Worm (Caenorhabditis elegans) whole organism, midembryonic: Measurements from ENCODE around the gene C56C10.6.

Experiments
- T22C8.4 ChIP-seq: fragments of 200-800 bp; sonication (Bioruptor generic); IDR thresholded peaks from 2 replicates; pipeline ENCODE4 v1.3.6; 2022; ENCODE audit warnings: missing genetic modification characterization, missing compliant biosample characterization
- cog-1 ChIP-seq: sonication (generic microtip); optimal IDR thresholded peaks from 2 replicates; lab custom pipeline; 2016; ENCODE audit warnings: missing genetic modification characterization, missing compliant biosample characterization
- flt-1 ChIP-seq: fragments of 200-800 bp; sonication (Bioruptor generic); IDR thresholded peaks from 2 replicates; pipeline ENCODE4 v1.3.6; 2022; ENCODE audit warnings: missing genetic modification characterization, missing compliant biosample characterization
- klf-2 ChIP-seq: fragments of 200-800 bp; sonication (Bioruptor generic); conservative IDR thresholded peaks from 2 replicates; pipeline ENCODE4 v1.3.6; 2022; ENCODE audit warnings: missing genetic modification reagents, missing genetic modification characterization, missing compliant biosample characterization
- med-1 ChIP-seq: sonication (generic microtip); optimal IDR thresholded peaks from 2 replicates; lab custom pipeline; 2017; ENCODE audit warnings: missing genetic modification characterization, mild to moderate bottlenecking, missing compliant biosample characterization, antibody characterized with exemption, missing genetic modification reagents; ENCODE audit not compliant: insufficient read depth
- ref-1 ChIP-seq: fragments of 200-800 bp; sonication (Bioruptor generic); conservative IDR thresholded peaks from 2 replicates; pipeline ENCODE4 v1.3.6; 2022; ENCODE audit warnings: missing genetic modification reagents, missing genetic modification characterization, missing compliant biosample characterization
- tab-1 ChIP-seq: fragments of 200-800 bp; sonication (Bioruptor generic); IDR thresholded peaks from 2 replicates; pipeline ENCODE4 v1.3.6; 2022; ENCODE audit warnings: missing genetic modification characterization, missing compliant biosample characterization
- ztf-23 ChIP-seq: fragments of 200-800 bp; sonication (Bioruptor generic); IDR thresholded peaks from 2 replicates; pipeline ENCODE4 v1.3.6; 2022; ENCODE audit warnings: missing genetic modification reagents, missing genetic modification characterization, missing compliant biosample characterization
- ztf-29 ChIP-seq: fragments of 200-800 bp; sonication (Bioruptor generic); IDR thresholded peaks from 2 replicates; pipeline ENCODE4 v1.3.6; 2022; ENCODE audit warnings: missing genetic modification reagents, missing genetic modification characterization, missing compliant biosample characterization

C56C10.6 gene

DNA sequence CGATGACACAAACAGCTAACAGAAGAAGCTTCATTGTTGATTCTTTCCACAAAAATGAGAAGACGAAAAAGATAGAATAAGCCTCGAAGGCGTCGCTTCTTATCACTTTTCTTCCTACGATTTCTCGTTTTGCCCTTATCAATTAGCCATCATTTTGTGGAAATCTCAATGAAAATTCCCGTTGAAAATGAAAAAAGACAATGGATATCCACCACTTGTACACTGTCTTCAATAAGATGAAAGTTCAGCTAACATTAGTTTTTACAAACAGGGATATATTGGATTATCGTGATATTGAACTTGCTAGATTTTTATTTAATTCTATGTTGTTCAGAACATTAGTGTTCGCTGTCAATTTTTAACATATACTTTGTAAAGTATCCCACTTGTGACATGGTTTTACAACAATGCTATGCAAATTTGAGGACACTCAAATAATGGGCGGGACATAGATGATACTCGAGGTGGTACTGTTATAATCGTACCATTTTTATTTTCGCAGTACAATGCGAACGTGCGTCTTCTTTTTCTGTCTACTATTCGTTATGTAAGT lies 14.4 kb downstream of the C56C10.6 start, which contains the start of the genes F18C5.5 and F18C5.9:
TSS of gene F18C5.5 (minus strand) at position 101 of the 553 bp plus-strand sequence.
TSS of gene F18C5.9 (plus strand) at position 503 of the 553 bp plus-strand sequence.
- TF ChIP-seq T22C8.4 (no peak), cog-1 (no peak), med-1 (no peak)

DNA sequence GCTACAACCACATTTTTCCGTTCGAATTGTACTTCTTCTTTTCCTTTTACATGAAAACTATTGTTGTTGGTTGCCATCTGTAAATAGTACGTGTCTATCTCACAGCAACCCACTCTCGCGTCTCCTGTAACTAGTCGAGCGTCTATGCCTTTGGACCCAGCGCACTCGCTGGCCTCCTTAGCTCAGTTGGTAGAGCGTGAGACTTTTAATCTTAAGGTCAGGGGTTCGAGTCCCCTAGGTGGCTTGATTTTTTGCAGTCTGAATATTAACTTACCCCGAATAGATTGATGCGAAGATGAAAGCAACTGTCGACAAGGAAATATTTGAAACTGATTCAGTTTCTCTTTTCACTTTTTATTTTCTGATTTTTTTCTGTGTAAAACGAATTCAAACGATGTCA lies 16.1 kb downstream of the C56C10.6 start, which contains the start of gene mpz-3:
TSS of gene mpz-3 (minus strand) at position 320 of the 400 bp plus-strand sequence.
- TF ChIP-seq klf-2 (no peak; the same call in none of the 2 replicates), T22C8.4 (peak; percentile 67; the same call in 1 of the 2 replicates), cog-1 (no peak), ztf-29 (peak; percentile 56; the same call in 1 of the 2 replicates), med-1 (peak; percentile 66), flt-1 (peak; percentile 86), ztf-23 (GFP tag; lab: Robert Waterston, UW) (peak; percentile 80; the same call in 1 of the 2 replicates), ref-1 (GFP tag; lab: Robert Waterston, UW) (peak; percentile 61), tab-1 (GFP tag; lab: Robert Waterston, UW) (peak; percentile 82; the same call in 1 of the 2 replicates)

DNA sequence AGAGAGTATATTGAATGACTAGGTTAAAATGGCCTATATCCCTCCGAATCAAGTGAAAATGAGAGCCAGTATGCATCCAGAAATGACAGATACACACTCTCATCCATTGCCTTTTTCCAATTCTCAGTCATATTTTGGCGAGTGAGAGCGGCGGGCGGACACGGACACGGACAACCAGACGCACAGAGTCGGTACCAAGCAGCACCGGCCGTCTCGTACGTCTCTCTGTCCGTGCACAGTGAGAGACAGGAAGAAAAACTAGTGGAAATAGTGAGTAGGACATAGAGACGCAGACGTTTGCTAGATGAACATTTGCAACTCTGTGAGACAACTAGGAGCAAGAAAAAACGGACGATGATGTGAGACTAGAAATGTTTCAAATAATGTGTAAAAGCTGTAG lies 17.9 kb downstream of the C56C10.6 start:
- TF ChIP-seq T22C8.4 (no peak), flt-1 (no peak), cog-1 (peak; percentile 13), ref-1 (GFP tag; lab: Robert Waterston, UW) (no peak)

DNA sequence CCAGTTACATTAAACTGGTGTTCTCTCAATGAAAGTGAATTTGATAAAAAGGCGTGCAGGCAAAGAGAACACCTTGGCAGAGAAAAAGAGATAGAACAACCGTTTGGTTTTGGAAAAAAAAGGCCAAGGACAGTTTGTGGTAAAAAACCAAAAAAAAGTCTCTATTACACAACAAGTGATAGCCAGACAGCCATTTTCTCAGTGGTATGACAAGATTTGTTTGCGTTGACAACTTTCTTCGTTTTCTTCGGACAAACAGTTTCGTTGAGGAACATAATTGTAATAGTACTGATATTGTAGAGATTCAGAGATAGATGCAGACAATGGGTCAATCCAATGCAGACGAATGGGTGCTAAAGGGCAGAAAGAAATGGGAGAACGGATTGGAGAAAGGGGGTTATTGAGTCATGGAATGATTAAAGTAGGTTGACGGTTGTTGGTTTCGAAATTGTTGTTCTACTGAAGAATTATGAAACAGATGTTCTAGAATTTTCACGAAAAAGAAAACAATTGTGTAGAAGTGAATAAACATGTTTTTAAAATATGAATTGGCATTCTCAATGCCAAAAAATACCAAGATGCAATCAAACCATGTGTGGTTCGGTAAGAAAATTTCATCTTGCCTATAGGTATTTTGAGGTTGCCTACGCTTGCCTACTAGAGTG lies 18.8 kb downstream of the C56C10.6 start:
- TF ChIP-seq tab-1 (GFP tag; lab: Robert Waterston, UW) (no peak), ztf-29 (no peak), ztf-23 (GFP tag; lab: Robert Waterston, UW) (0 out of 2 replicates have a peak, but pooled peaks have one; percentile 50)

DNA sequence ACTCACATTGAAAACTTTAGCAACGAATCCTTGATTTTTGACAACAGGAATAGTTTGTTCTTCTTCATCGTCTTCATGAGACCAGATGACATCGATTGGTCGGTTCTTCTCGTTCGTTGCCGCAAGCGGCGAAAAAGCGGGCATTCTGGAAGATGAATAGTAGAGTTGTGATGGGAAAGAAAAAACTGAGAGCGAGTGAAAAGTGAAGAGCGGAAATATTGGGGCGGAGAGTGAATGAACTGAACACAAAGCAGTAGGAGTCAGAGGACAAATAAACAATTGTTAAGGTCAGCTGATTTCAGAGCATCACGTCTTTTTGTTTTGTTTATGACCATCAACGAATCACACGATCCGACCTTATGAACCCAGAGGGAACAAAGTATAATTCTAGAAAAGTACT lies 19.8 kb downstream of the C56C10.6 start, which contains the start of gene F18C5.10:
TSS of gene F18C5.10 (minus strand) at position 145 of the 400 bp plus-strand sequence.
- TF ChIP-seq klf-2 (no peak), med-1 (no peak), ref-1 (GFP tag; lab: Robert Waterston, UW) (no peak), cog-1 (no peak), ztf-23 (GFP tag; lab: Robert Waterston, UW) (no peak), flt-1 (no peak), T22C8.4 (no peak), tab-1 (GFP tag; lab: Robert Waterston, UW) (no peak), ztf-29 (no peak)

DNA sequence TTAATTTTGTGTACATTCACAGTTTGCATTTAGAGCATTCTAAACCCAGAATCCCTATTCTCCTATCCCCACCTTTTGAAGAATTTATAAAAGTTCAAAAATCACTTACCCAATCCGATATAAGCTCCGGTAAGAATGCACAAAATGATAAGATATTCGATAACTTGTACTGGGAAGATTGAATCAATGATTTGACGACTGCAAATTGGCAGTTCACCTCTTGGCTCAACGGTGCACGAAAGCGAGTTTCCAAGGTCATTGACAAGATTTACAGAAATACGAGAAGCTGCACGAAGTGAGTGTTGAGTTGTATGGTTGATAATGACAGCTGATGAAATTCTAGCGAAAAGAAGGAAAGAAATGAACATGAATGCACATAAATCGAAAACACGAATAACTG lies 20.8 kb downstream of the C56C10.6 start:
- TF ChIP-seq cog-1 (no peak), T22C8.4 (no peak), med-1 (no peak), klf-2 (no peak), flt-1 (no peak), tab-1 (GFP tag; lab: Robert Waterston, UW) (no peak), ztf-29 (no peak), ref-1 (GFP tag; lab: Robert Waterston, UW) (no peak), ztf-23 (GFP tag; lab: Robert Waterston, UW) (no peak)

DNA sequence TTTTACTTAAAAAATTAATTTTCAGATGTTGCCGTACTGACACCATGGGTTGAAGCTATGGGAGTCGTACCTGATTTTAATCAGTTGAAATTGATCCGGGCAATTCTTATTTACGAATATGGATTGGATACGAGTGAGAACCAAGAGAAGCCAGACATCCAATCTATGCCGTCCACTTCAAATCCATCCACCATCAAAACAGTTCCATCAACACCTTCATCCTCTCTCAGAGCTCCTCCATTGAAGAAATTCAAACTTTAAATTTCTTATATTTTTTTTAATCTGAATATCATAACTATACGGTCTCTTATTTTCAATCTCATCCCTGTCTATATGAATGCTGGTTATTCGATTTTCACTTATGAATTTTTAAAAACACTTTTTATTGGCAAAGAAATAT lies 22.2 kb downstream of the C56C10.6 start:
- TF ChIP-seq ztf-23 (GFP tag; lab: Robert Waterston, UW) (no peak), ztf-29 (no peak), med-1 (no peak), T22C8.4 (no peak), cog-1 (no peak), flt-1 (no peak), ref-1 (GFP tag; lab: Robert Waterston, UW) (no peak)

DNA sequence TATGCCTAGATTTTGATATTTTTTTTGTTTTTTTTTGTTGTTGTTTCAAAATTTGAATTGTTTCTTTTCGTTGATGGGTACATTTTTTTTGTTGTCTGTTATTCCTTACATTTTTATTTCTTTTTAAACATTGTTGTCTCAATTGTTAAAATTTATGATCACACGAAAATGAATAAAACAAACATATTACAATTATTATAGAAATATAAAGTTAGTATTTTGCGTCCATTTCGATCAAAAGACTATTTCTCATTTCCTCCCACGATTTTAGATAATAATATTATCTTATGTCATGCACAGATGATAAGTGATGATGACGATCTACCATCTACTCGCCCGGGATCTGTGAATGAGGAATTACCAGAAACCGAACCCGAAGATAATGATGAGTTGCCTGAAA lies 26.5 kb downstream of the C56C10.6 start, which contains the start of gene wrn-1:
TSS of gene wrn-1 (plus strand) at position 301 of the 400 bp plus-strand sequence.
- TF ChIP-seq ztf-29 (no peak), tab-1 (GFP tag; lab: Robert Waterston, UW) (no peak), klf-2 (no peak), cog-1 (no peak), ztf-23 (GFP tag; lab: Robert Waterston, UW) (no peak), flt-1 (no peak), med-1 (no peak), ref-1 (GFP tag; lab: Robert Waterston, UW) (no peak), T22C8.4 (no peak)

DNA sequence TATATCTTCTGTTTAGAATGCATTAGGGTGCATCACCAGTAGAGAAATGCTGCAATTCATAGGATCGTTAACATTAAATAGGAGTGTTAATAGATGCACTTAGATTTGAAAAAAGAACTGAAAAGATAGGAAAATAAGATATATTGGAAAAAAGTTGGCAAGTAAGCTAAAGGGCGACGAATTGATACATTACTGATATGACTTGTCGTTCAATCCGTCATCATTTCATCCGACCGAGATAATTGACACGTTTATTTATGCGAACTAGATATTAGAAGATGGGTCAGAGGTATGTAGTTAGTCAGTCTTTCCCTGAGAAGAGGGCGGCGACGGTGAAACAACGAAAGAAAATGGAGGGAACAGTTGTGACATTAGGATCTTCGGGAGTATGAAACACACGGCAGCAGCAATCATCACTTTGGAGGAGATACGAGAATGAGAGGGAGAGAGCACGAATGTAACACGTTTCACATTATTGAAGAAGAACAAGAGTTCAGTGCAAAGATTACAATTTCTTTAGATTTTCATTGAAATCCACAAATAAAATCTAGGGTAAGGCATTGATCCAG lies 36.2 kb downstream of the C56C10.6 start, which contains the start of gene lron-15:
TSS of gene lron-15 (minus strand) at position 51 of the 569 bp plus-strand sequence.
- TF ChIP-seq klf-2 (no peak), cog-1 (no peak), ztf-29 (no peak), T22C8.4 (no peak), flt-1 (no peak)

DNA sequence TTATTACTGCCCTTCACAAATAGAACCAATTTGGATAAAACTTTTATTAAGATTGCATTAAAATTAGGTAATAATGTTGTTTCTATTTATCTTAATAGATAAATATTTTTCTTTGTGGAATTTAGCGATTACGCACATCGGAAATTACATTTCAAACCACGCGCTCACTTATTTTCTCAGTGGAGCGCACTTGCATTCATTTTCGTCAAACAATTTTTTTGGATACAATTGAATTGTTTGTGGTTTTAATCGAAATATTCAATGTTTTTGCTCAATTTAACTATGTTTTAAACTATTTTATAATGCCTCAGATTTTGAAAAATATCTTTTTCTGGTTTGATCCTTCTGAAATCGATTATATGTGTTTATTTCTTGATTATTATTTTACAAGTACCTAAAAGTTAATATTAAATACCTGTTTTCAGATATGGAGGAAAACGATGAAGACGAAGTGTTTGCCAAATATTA lies 45.1 kb downstream of the C56C10.6 start, which contains the start of gene utp-20:
TSS of gene utp-20 (plus strand) at position 418 of the 468 bp plus-strand sequence.
- TF ChIP-seq cog-1 (peak; percentile 14), med-1 (no peak)

DNA sequence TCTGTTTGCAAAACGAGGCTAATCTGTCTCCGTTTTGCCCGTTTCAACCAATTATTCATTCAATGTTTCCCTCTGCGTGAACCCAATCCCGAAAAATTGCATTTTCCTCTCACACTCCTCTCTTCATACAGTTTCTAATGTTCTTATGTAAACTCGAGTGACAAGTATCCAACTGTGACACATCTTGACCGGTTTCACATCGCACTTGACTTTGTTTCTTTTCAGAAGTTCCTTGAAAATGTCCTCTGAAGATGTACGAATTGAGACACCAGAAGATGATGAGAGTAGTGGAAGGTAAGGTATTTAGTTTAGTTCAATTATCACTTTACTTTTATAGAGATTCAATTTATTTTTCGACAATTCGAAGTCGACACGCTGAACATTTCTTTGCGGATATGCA lies 49.2 kb downstream of the C56C10.6 start, which contains the start of gene abcx-1:
TSS of gene abcx-1 (plus strand) at position 224 of the 400 bp plus-strand sequence.
- no peak for TF ChIP-seq klf-2
- TF ChIP-seq flt-1, result no peak
- TF ChIP-seq T22C8.4, result no peak
- TF ChIP-seq tab-1 (GFP tag; lab: Robert Waterston, UW), result no peak
- no peak for TF ChIP-seq med-1
- no peak for TF ChIP-seq ztf-23 (GFP tag; lab: Robert Waterston, UW)
- TF ChIP-seq ztf-29, result no peak
- no peak for TF ChIP-seq cog-1
- TF ChIP-seq ref-1 (GFP tag; lab: Robert Waterston, UW), result no peak
